Worm (Caenorhabditis elegans): ENCODE results near the gene oac-58.

The oac-58 gene

ce11 chrIV:12287628-12288027 is 23.9 kb downstream of the oac-58 start, which contains the start of gene erl-1:
TSS of gene erl-1 (plus strand) at chrIV:12287928.
- no peak for TF ChIP-seq C08G9.2 (tag; optimal IDR thresholded peaks at IDR 0.05)
- no peak for TF ChIP-seq pag-3 (tag; optimal IDR thresholded peaks at IDR 0.05; ENCODE audit: borderline replicate concordance)
- TF ChIP-seq fkh-6 (tag; optimal IDR thresholded peaks at IDR 0.05), result no peak
- no peak for TF ChIP-seq ama-1 (optimal IDR thresholded peaks at IDR 0.05)
- TF ChIP-seq fkh-10 (GFP tag; optimal IDR thresholded peaks at IDR 0.05), result no peak
- TF ChIP-seq lim-6 (tag; optimal IDR thresholded peaks at IDR 0.05), result no peak
- TF ChIP-seq lin-11 (tag; optimal IDR thresholded peaks at IDR 0.05), result no peak
- no peak for TF ChIP-seq ceh-14 (tag; optimal IDR thresholded peaks at IDR 0.05)
- TF ChIP-seq unc-3 (GFP tag; conservative IDR thresholded peaks at IDR 0.05), result no peak
- TF ChIP-seq unc-3 (tag; optimal IDR thresholded peaks at IDR 0.05), result no peak
- no peak for TF ChIP-seq dve-1 (tag; optimal IDR thresholded peaks at IDR 0.05)
- TF ChIP-seq pax-1 (tag; optimal IDR thresholded peaks at IDR 0.05), result no peak
- no peak for TF ChIP-seq ceh-2 (tag; optimal IDR thresholded peaks at IDR 0.05)
- TF ChIP-seq tbx-2 (tag; optimal IDR thresholded peaks at IDR 0.05), result no peak
- no peak for TF ChIP-seq K02D7.2 (tag; optimal IDR thresholded peaks at IDR 0.05)
- no peak for TF ChIP-seq ceh-22 (tag; optimal IDR thresholded peaks at IDR 0.05)
- no peak for TF ChIP-seq pros-1 (tag; optimal IDR thresholded peaks at IDR 0.05)

DNA sequence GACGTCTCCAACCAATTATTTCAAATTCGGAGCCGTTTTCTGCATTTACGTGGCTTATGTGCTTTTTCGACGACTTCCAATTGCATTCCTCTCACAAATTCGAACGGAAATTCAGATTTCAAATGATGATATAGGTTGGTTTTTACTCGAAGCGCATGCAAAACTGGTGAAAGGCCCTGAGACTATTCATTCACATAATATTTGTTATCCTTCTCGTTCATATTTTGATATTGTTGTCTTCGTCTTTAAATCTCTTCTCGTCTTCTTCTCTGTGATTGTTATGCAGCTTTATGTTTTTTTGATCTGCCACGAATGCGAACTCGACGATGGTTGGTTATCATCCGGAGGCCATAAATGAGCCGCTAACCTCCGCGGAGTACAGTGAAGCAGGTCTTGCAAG is 28.6 kb downstream of the oac-58 start, which contains the start of gene hpo-12:
hpo-12 (plus strand) TSS at position 301 of the 400 bp plus-strand sequence.
- no peak for TF ChIP-seq pros-1 (tag; optimal IDR thresholded peaks at IDR 0.05)
- no peak for TF ChIP-seq unc-55 (GFP tag; optimal IDR thresholded peaks at IDR 0.05)
- no peak for TF ChIP-seq gmeb-2 (tag; optimal IDR thresholded peaks at IDR 0.05)
- TF ChIP-seq ceh-48 (tag; optimal IDR thresholded peaks at IDR 0.05), result no peak
- TF ChIP-seq T23F11.4 (GFP tag; optimal IDR thresholded peaks at IDR 0.05), result no peak
- TF ChIP-seq K02D7.2 (tag; optimal IDR thresholded peaks at IDR 0.05), result no peak
- no peak for TF ChIP-seq ceh-34 (tag; optimal IDR thresholded peaks at IDR 0.05)
- no peak for TF ChIP-seq unc-3 (GFP tag; conservative IDR thresholded peaks at IDR 0.05)
- TF ChIP-seq unc-3 (tag; optimal IDR thresholded peaks at IDR 0.05), result no peak

DNA sequence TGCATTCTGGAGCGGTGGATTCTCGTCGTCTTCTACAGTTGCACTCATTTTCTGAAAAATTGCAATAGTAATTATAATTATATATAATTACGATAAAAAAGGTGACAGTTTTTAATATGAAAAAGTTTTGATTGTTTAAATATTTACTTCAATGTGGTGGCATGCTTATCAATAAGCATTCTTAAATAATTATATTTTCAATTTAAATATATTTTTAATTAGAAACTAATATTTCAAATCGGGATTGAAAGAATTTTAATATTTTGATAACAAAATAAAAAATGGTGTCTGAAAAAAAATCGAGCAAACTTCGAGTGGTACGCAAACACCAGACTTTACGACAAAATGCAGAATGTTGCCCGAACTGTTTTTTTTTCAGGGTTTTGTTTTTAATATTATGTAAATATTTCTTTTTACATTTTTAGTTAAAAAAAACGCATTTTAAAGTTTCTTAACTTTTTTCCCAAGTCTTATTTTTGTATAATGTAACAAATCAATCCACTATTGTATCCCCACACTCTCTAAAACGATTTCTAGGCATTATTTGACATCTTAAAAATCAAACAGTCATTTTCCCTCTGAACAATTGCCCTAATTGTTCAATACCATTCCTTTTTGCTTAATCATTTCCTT is 29.2 kb downstream of the oac-58 start, which contains the start of the genes C42C1.12 and C42C1.19:
C42C1.12 (minus strand) TSS at position 51 of the 633 bp plus-strand sequence.
C42C1.19 (plus strand) TSS at position 583 of the 633 bp plus-strand sequence.
- TF ChIP-seq eyg-1 (tag; optimal IDR thresholded peaks at IDR 0.05) (no peak), ceh-18 (tag; optimal IDR thresholded peaks at IDR 0.05) (no peak), ceh-19 (GFP tag; optimal IDR thresholded peaks at IDR 0.05) (no peak), npax-4 (tag; optimal IDR thresholded peaks at IDR 0.05) (no peak), zip-5 (tag; optimal IDR thresholded peaks at IDR 0.05) (no peak), ets-4 (tag; optimal IDR thresholded peaks at IDR 0.05) (no peak), hlh-6 (tag; optimal IDR thresholded peaks at IDR 0.05) (no peak), ceh-22 (tag; optimal IDR thresholded peaks at IDR 0.05) (no peak), rnt-1 (tag; optimal IDR thresholded peaks at IDR 0.05) (no peak), pqm-1 (tag; optimal IDR thresholded peaks at IDR 0.05) (no peak), nfya-1 (tag; optimal IDR thresholded peaks at IDR 0.05) (no peak), pag-3 (tag; optimal IDR thresholded peaks at IDR 0.05; ENCODE audit: borderline replicate concordance) (no peak), fkh-6 (tag; optimal IDR thresholded peaks at IDR 0.05) (no peak), fax-1 (tag; optimal IDR thresholded peaks at IDR 0.05) (no peak)

- TF ChIP-seq elt-2 (tag; optimal IDR thresholded peaks at IDR 0.05) (peak; percentile 16), K02D7.2 (tag; optimal IDR thresholded peaks at IDR 0.05) (no peak)
Observed at ce11 chrIV:12279340-12279739, 32.2 kb downstream of the oac-58 start, which contains the start of gene ltah-1.1. TSS of gene ltah-1.1 (plus strand) at chrIV:12279622.

- TF ChIP-seq hlh-15 (tag; optimal IDR thresholded peaks at IDR 0.05) (no peak), hlh-13 (GFP tag; optimal IDR thresholded peaks at IDR 0.05) (no peak), pha-4 (tag; optimal IDR thresholded peaks at IDR 0.05) (no peak), unc-55 (GFP tag; optimal IDR thresholded peaks at IDR 0.05) (no peak), C38D4.7 (GFP tag; optimal IDR thresholded peaks at IDR 0.05) (no peak), mec-3 (tag; optimal IDR thresholded peaks at IDR 0.05; ENCODE audit: borderline replicate concordance) (no peak), sox-2 (GFP tag; IDR thresholded peaks at IDR 0.05) (no peak)
Observed at ce11 chrIV:12278507-12278906, 33.0 kb downstream of the oac-58 start, which contains the start of the genes tag-335 and vkmt-1. TSS of gene tag-335 (minus strand) at chrIV:12278594. TSS of gene vkmt-1 (plus strand) at chrIV:12278725.
